Worm (Caenorhabditis elegans) whole organism, L2 larva: ENCODE measurements around the gene egal-1.

Experiments
- C34F6.9 ChIP-seq: fragments of 150-350 bp; optimal IDR thresholded peaks from 2 replicates; lab custom pipeline; 2014; ENCODE audit warnings: missing biosample characterization, missing genetic modification characterization
- R02D3.7 ChIP-seq: fragments of 150-350 bp; optimal IDR thresholded peaks from 2 replicates; lab custom pipeline; 2014; ENCODE audit warnings: missing biosample characterization, missing genetic modification characterization
- ZK546.5 ChIP-seq: sonication (generic microtip); optimal IDR thresholded peaks from 2 replicates; lab custom pipeline; 2017; ENCODE audit warnings: missing biosample characterization, missing genetic modification characterization
- aly-2 ChIP-seq: fragments of 150-350 bp; optimal IDR thresholded peaks from 2 replicates; lab custom pipeline; 2014; ENCODE audit warnings: missing biosample characterization, missing genetic modification characterization
- ama-1 ChIP-seq: fragments of 150-350 bp; optimal IDR thresholded peaks from 2 replicates; lab custom pipeline; 2018; ENCODE audit warnings: inconsistent platforms
- blmp-1 ChIP-seq: sonication (generic microtip); optimal IDR thresholded peaks from 2 replicates; lab custom pipeline; 2017; ENCODE audit warnings: missing genetic modification characterization, mild to moderate bottlenecking, missing compliant biosample characterization, antibody characterized with exemption, moderate library complexity; ENCODE audit not compliant: insufficient read depth
- ceh-16 ChIP-seq: fragments of 150-350 bp; optimal IDR thresholded peaks from 2 replicates; lab custom pipeline; 2014; ENCODE audit warnings: missing biosample characterization, missing genetic modification characterization
- ceh-82 ChIP-seq: fragments of 150-350 bp; optimal IDR thresholded peaks from 2 replicates; lab custom pipeline; 2014; ENCODE audit warnings: missing biosample characterization, missing genetic modification characterization
- crh-2 ChIP-seq: sonication (generic microtip); optimal IDR thresholded peaks from 2 replicates; lab custom pipeline; 2017; ENCODE audit warnings: missing biosample characterization, missing genetic modification characterization
- dmd-4 ChIP-seq: sonication (generic microtip); optimal IDR thresholded peaks from 2 replicates; lab custom pipeline; 2017; ENCODE audit warnings: missing biosample characterization, missing genetic modification characterization
- egl-27 ChIP-seq: sonication (generic microtip); optimal IDR thresholded peaks from 3 replicates; lab custom pipeline; 2017; ENCODE audit warnings: missing biosample characterization, missing genetic modification reagents, missing genetic modification characterization
- elt-1 ChIP-seq: fragments of 150-350 bp; optimal IDR thresholded peaks from 2 replicates; lab custom pipeline; 2014; ENCODE audit warnings: missing biosample characterization, missing genetic modification characterization
- elt-3 ChIP-seq: sonication (generic microtip); optimal IDR thresholded peaks from 2 replicates; lab custom pipeline; 2017; ENCODE audit warnings: missing biosample characterization, missing genetic modification characterization
- gmeb-1 ChIP-seq: fragments of 150-350 bp; optimal IDR thresholded peaks from 2 replicates; lab custom pipeline; 2014; ENCODE audit warnings: missing biosample characterization, missing genetic modification characterization
- lin-11 ChIP-seq: fragments of 150-350 bp; sonication (generic microtip); optimal IDR thresholded peaks from 2 replicates; lab custom pipeline; 2014; ENCODE audit warnings: missing biosample characterization, missing genetic modification characterization, inconsistent platforms, mixed read lengths
- lin-13 ChIP-seq: fragments of 150-350 bp; optimal IDR thresholded peaks from 2 replicates; lab custom pipeline; 2014; ENCODE audit warnings: missing biosample characterization, missing genetic modification reagents, missing genetic modification characterization
- lin-39 ChIP-seq: fragments of 150-350 bp; optimal IDR thresholded peaks from 2 replicates; lab custom pipeline; 2014; ENCODE audit warnings: missing biosample characterization, missing genetic modification reagents, missing genetic modification characterization
- lsy-2 ChIP-seq, 2 experiments: fragments of 150-350 bp in 1 of 2; sonication (generic microtip) in 1 of 2; optimal IDR thresholded peaks; 2 replicates each; lab custom pipeline; 2014 to 2017; ENCODE audit warnings: missing biosample characterization in 2 of 2, missing genetic modification characterization in 2 of 2
- mbf-1 ChIP-seq: sonication (generic microtip); optimal IDR thresholded peaks from 2 replicates; lab custom pipeline; 2017; ENCODE audit warnings: missing biosample characterization, missing genetic modification characterization
- nhr-10 ChIP-seq: sonication (generic microtip); optimal IDR thresholded peaks from 2 replicates; lab custom pipeline; 2017; ENCODE audit warnings: missing biosample characterization, missing genetic modification characterization
- nhr-129 ChIP-seq: fragments of 150-350 bp; optimal IDR thresholded peaks from 2 replicates; lab custom pipeline; 2014; ENCODE audit warnings: missing biosample characterization, missing genetic modification characterization
- nhr-21 ChIP-seq: fragments of 150-350 bp; optimal IDR thresholded peaks from 2 replicates; lab custom pipeline; 2014; ENCODE audit warnings: missing biosample characterization, missing genetic modification characterization
- nhr-23 ChIP-seq: fragments of 150-350 bp; optimal IDR thresholded peaks from 2 replicates; lab custom pipeline; 2014; ENCODE audit warnings: missing biosample characterization, missing genetic modification reagents, missing genetic modification characterization
- nhr-237 ChIP-seq: fragments of 150-350 bp; optimal IDR thresholded peaks from 2 replicates; lab custom pipeline; 2014; ENCODE audit warnings: missing biosample characterization, missing genetic modification characterization
- nhr-77 ChIP-seq: fragments of 150-350 bp; optimal IDR thresholded peaks from 2 replicates; lab custom pipeline; 2014; ENCODE audit warnings: missing biosample characterization, missing genetic modification characterization
- peb-1 ChIP-seq: fragments of 150-350 bp; optimal IDR thresholded peaks from 2 replicates; lab custom pipeline; 2014; ENCODE audit warnings: missing biosample characterization, missing genetic modification characterization
- sem-4 ChIP-seq: fragments of 150-350 bp; optimal IDR thresholded peaks from 2 replicates; lab custom pipeline; 2014; ENCODE audit warnings: missing biosample characterization, missing genetic modification reagents, missing genetic modification characterization
- skn-1 ChIP-seq: sonication (generic microtip); optimal IDR thresholded peaks from 2 replicates; lab custom pipeline; 2017; ENCODE audit warnings: missing biosample characterization, missing genetic modification characterization
- sma-3 ChIP-seq: sonication (generic microtip); optimal IDR thresholded peaks from 2 replicates; lab custom pipeline; 2016; ENCODE audit warnings: missing genetic modification reagents, missing genetic modification characterization, missing compliant biosample characterization
- snpc-4 ChIP-seq: fragments of 150-350 bp; optimal IDR thresholded peaks from 2 replicates; lab custom pipeline; 2014; ENCODE audit warnings: missing biosample characterization, missing genetic modification characterization
- unc-39 ChIP-seq: fragments of 150-350 bp; optimal IDR thresholded peaks from 2 replicates; lab custom pipeline; 2014; ENCODE audit warnings: missing biosample characterization, missing genetic modification characterization
- unc-55 ChIP-seq: fragments of 150-350 bp; sonication (generic microtip); optimal IDR thresholded peaks from 3 replicates; lab custom pipeline; 2014; ENCODE audit warnings: missing biosample characterization, missing genetic modification reagents, missing genetic modification characterization
- ztf-11 ChIP-seq: sonication (generic microtip); optimal IDR thresholded peaks from 2 replicates; lab custom pipeline; 2017; ENCODE audit warnings: missing biosample characterization, missing genetic modification characterization
- ztf-4 ChIP-seq: fragments of 150-350 bp; optimal IDR thresholded peaks from 2 replicates; lab custom pipeline; 2014; ENCODE audit warnings: missing biosample characterization, missing genetic modification characterization

Gene egal-1

ce11 chrIV:5869354-5869753 is 44.8 kb downstream of the egal-1 start:
- no peak for TF ChIP-seq nhr-21 (tag; lab: Kevin White, UChicago)
- no peak for TF ChIP-seq ceh-82 (tag; lab: Kevin White, UChicago)
- no peak for TF ChIP-seq nhr-77
- TF ChIP-seq lin-13 (GFP tag; lab: Kevin White, UChicago): no peak
- no peak for TF ChIP-seq ceh-16 (tag; lab: Kevin White, UChicago)
- no peak for TF ChIP-seq elt-1 (tag; lab: Kevin White, UChicago)
- TF ChIP-seq sem-4 (tag; lab: Kevin White, UChicago): no peak
- no peak for TF ChIP-seq lin-39 (tag; lab: Kevin White, UChicago)
- no peak for TF ChIP-seq peb-1
- TF ChIP-seq lin-11 (tag; lab: Kevin White, UChicago): no peak
- no peak for TF ChIP-seq ZK546.5 (tag; lab: Kevin White, UChicago)
- no peak for TF ChIP-seq snpc-4
- TF ChIP-seq skn-1 (tag; lab: Kevin White, UChicago): no peak
- no peak for TF ChIP-seq R02D3.7 (tag; lab: Kevin White, UChicago)
- TF ChIP-seq ztf-4: no peak
- no peak for TF ChIP-seq crh-2 (tag; lab: Kevin White, UChicago)
- no peak for TF ChIP-seq lsy-2 (tag; optimal IDR thresholded peaks at IDR 0.05; lab: Kevin White, UChicago)
- TF ChIP-seq aly-2: no peak
- TF ChIP-seq nhr-129: no peak

DNA sequence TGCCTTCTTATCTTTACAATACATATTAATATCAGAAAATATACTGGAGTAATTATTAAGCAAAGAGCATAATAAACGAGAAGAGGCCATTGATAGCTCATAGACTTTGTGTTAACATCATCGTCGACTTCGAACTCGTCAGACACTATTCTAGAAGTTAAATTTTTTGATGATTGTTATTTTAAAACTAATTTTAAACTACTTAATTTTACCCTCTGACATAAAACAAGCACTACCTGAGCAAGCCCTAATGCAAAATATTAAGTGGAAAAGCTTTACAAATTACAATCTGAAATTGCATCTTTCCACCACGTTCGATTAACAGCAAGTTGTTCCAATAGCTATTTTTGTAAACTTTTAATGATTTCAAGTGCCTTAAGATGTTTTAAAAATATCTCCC is 45.5 kb downstream of the egal-1 start, which contains the start of gene srv-17:
srv-17 (minus strand) TSS at position 101 of the 400 bp plus-strand sequence.
- no peak for TF ChIP-seq lin-11 (tag; lab: Kevin White, UChicago)
- TF ChIP-seq aly-2: no peak
- TF ChIP-seq blmp-1: no peak
- no peak for TF ChIP-seq peb-1
- TF ChIP-seq ceh-16 (tag; lab: Kevin White, UChicago): no peak
- no peak for TF ChIP-seq unc-39 (tag; lab: Kevin White, UChicago)
- no peak for TF ChIP-seq sem-4 (tag; lab: Kevin White, UChicago)

ce11 chrIV:5873825-5874224 is 49.2 kb downstream of the egal-1 start, which contains the start of gene srv-19:
srv-19 (minus strand) TSS chrIV:5873925.
- no peak for TF ChIP-seq elt-1 (tag; lab: Kevin White, UChicago)
- TF ChIP-seq ama-1 (lab: Kevin White, UChicago): no peak
- TF ChIP-seq gmeb-1 (tag; lab: Kevin White, UChicago): no peak
- no peak for TF ChIP-seq lsy-2 (tag; optimal IDR thresholded peaks at IDR 0.05; lab: Kevin White, UChicago)
- TF ChIP-seq nhr-10 (tag; lab: Kevin White, UChicago): no peak
- no peak for TF ChIP-seq C34F6.9 (tag; lab: Kevin White, UChicago)
- TF ChIP-seq egl-27 (tag; lab: Kevin White, UChicago): no peak
- TF ChIP-seq ZK546.5 (tag; lab: Kevin White, UChicago): no peak
- TF ChIP-seq lin-11 (tag; lab: Kevin White, UChicago): no peak
- TF ChIP-seq elt-3 (tag; lab: Kevin White, UChicago): no peak
- TF ChIP-seq dmd-4 (tag; lab: Kevin White, UChicago): no peak
- no peak for TF ChIP-seq nhr-23 (tag; lab: Kevin White, UChicago)
- TF ChIP-seq nhr-237 (tag; lab: Kevin White, UChicago): no peak

DNA sequence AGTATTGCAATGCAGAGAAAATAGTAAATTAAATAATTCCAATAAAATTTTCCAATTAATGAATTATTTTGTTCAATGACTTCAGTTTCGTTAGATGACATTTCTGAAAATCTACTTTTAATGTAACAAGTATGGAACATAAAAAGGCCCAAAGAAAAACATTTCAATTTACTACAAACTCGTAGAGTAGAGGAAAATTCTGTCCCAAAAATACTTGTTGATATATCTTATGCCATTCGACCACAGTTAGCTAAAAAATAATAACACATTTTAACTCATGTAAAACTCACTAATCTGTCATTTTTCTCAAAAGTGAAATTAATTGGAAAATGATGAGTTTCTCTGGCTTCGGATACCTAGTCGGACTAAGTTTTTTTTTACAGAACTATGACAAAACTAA is 52.7 kb downstream of the egal-1 start, which contains the start of gene srv-21:
srv-21 (minus strand) TSS at position 101 of the 400 bp plus-strand sequence.
- no peak for TF ChIP-seq nhr-10 (tag; lab: Kevin White, UChicago)
- TF ChIP-seq ztf-4: no peak
- no peak for TF ChIP-seq unc-55 (GFP tag; lab: Kevin White, UChicago)
- TF ChIP-seq sem-4 (tag; lab: Kevin White, UChicago): no peak
- no peak for TF ChIP-seq elt-3 (tag; lab: Kevin White, UChicago)
- no peak for TF ChIP-seq aly-2
- TF ChIP-seq ceh-16 (tag; lab: Kevin White, UChicago): no peak
- no peak for TF ChIP-seq ama-1 (lab: Kevin White, UChicago)
- TF ChIP-seq ztf-11 (tag; lab: Kevin White, UChicago): no peak
- TF ChIP-seq mbf-1 (tag; lab: Kevin White, UChicago): no peak
- no peak for TF ChIP-seq skn-1 (tag; lab: Kevin White, UChicago)
- TF ChIP-seq crh-2 (tag; lab: Kevin White, UChicago): no peak
- TF ChIP-seq sma-3: no peak
- TF ChIP-seq ZK546.5 (tag; lab: Kevin White, UChicago): no peak
- TF ChIP-seq, all 48 proteins: peak for 0
